Worm (Caenorhabditis elegans) whole organism, early embryonic: ENCODE data around the gene pes-5.

Source experiments
- F13C5.2 ChIP-seq: sonication (generic microtip); optimal IDR thresholded peaks from 2 replicates; lab custom pipeline; 2017; ENCODE audit warnings: mild to moderate bottlenecking, missing genetic modification characterization, inconsistent platforms, missing compliant biosample characterization
- ama-1 ChIP-seq: fragments of 150-350 bp; optimal IDR thresholded peaks from 2 replicates; lab custom pipeline; 2014
- ceh-13 ChIP-seq: fragments of 200-800 bp; sonication (Bioruptor generic); optimal IDR thresholded peaks from 2 replicates; lab custom pipeline; 2018; ENCODE audit warnings: mild to moderate bottlenecking, missing genetic modification characterization, missing compliant biosample characterization
- ets-7 ChIP-seq: sonication (generic microtip); optimal IDR thresholded peaks from 2 replicates; lab custom pipeline; 2016; ENCODE audit warnings: missing genotype, missing genetic modification characterization, missing compliant biosample characterization
- flt-1 ChIP-seq: fragments of 200-800 bp; sonication (Bioruptor generic); IDR thresholded peaks from 2 replicates; pipeline ENCODE4 v1.3.6; 2022; ENCODE audit warnings: missing genetic modification characterization, missing compliant biosample characterization
- hmbx-1 ChIP-seq: sonication (generic microtip); optimal IDR thresholded peaks from 2 replicates; lab custom pipeline; 2016; ENCODE audit warnings: mild to moderate bottlenecking, missing genetic modification characterization, missing compliant biosample characterization
- pes-1 ChIP-seq: fragments of 200-800 bp; sonication (Bioruptor generic); IDR thresholded peaks from 2 replicates; pipeline ENCODE4 v1.3.6; 2022; ENCODE audit warnings: missing genetic modification reagents, missing genetic modification characterization, missing compliant biosample characterization
- scrt-1 ChIP-seq: fragments of 200-800 bp; sonication (Bioruptor generic); IDR thresholded peaks from 2 replicates; pipeline ENCODE4 v1.3.6; 2022; ENCODE audit warnings: missing genetic modification characterization, missing compliant biosample characterization
- sea-1 ChIP-seq: fragments of 200-800 bp; sonication (Bioruptor generic); conservative IDR thresholded peaks from 2 replicates; pipeline ENCODE4 v1.3.6; 2022; ENCODE audit warnings: missing genetic modification characterization, missing compliant biosample characterization
- tra-4 ChIP-seq: sonication (generic microtip); optimal IDR thresholded peaks from 2 replicates; lab custom pipeline; 2017; ENCODE audit warnings: missing genetic modification characterization, missing compliant biosample characterization

ce11 chrII:11842317-11842716, 12.5 kb upstream of the pes-5 start, which contains the start of gene T27D12.1:
- TF ChIP-seq pes-1 (GFP tag; lab: Robert Waterston, UW) (no peak), ama-1 (lab: Kevin White, UChicago) (no peak), sea-1 (no peak), scrt-1 (GFP tag; lab: Robert Waterston, UW) (no peak), hmbx-1 (tag; lab: Kevin White, UChicago) (no peak), flt-1 (GFP tag; lab: Robert Waterston, UW) (no peak), ets-7 (no peak), tra-4 (no peak), F13C5.2 (no peak), ceh-13 (GFP tag; lab: Kevin White, UChicago) (no peak)
